Fruit fly (Drosophila melanogaster) whole organism, wandering third instar larva: ENCODE data around the gene Als2.

Experiments
- dl ChIP-seq, 2 experiments: fragments of 175-275, 200-275 bp in 1 of 2; fragments of 200-275 bp in 1 of 2; sonication (Bioruptor generic); optimal IDR thresholded peaks; lab custom pipeline; 2018; ENCODE audit warnings: mild to moderate bottlenecking in 2 of 2, missing biosample characterization in 2 of 2, missing genetic modification characterization in 2 of 2, moderate library complexity in 2 of 2; ENCODE audit not compliant: partially characterized antibody in 2 of 2, insufficient read depth in 1 of 2
- sv ChIP-seq: fragments of 200-800 bp; sonication (Bioruptor generic); optimal IDR thresholded peaks from 3 replicates; lab custom pipeline; 2016; ENCODE audit warnings: missing biosample characterization, missing genetic modification characterization

DNA sequence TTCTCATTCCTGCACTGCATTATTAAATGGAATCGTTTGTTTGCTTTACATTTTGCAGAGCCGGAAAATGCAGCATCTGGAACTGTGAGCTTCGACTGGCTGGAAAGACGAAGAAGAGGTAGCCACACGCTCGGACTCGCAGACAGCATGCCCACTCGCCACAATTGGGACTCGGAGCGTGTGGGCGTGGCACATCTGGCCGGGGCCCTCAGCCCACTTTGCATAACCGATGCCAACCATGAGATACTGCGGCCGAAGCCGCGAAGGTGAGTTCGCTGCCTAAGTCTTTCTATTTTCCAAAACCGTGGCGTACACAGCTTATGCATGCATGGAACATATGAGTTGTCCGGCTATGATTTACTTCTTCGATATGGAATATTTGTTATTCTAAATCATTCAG is 27.4 kb downstream of the Als2 start:
- TF ChIP-seq dl (GFP tag; optimal IDR thresholded peaks at IDR 0.05; lab: Kevin White, UChicago; ENCODE audit: insufficient read depth in 1 of 2, partially characterized antibody in 2 of 2), result no peak
- no peak for TF ChIP-seq sv (GFP tag; lab: Kevin White, UChicago)
